Fruit fly (Drosophila melanogaster) whole organism, embryonic: ENCODE measurements around the gene CG3339.

Experiments
- CG10321 ChIP-seq: fragments of 200-800 bp; sonication (Bioruptor generic); IDR thresholded peaks from 2 replicates; pipeline ENCODE4 v1.3.6; 2022; ENCODE audit warnings: missing biosample characterization, missing genetic modification characterization
- CG12155 ChIP-seq: fragments of 200-800 bp; sonication (Bioruptor generic); optimal IDR thresholded peaks from 3 replicates; lab custom pipeline; 2016; ENCODE audit warnings: missing biosample characterization, missing genetic modification characterization
- CG13287 ChIP-seq: fragments of 200-800 bp; sonication (Bioruptor generic); IDR thresholded peaks from 2 replicates; pipeline ENCODE4 v1.3.6; 2022; ENCODE audit warnings: missing biosample characterization, missing genetic modification characterization; ENCODE audit not compliant: partially characterized antibody
- CG14965 ChIP-seq: fragments of 200-800 bp; sonication (Bioruptor generic); optimal IDR thresholded peaks from 2 replicates; lab custom pipeline; 2016; ENCODE audit warnings: missing biosample characterization, missing genetic modification characterization, borderline replicate concordance
- CG15269 ChIP-seq: fragments of 200-800 bp; sonication (Bioruptor generic); optimal IDR thresholded peaks from 2 replicates; lab custom pipeline; 2018; ENCODE audit warnings: missing biosample characterization, mild to moderate bottlenecking, missing genetic modification characterization, moderate library complexity
- CG1529 ChIP-seq: fragments of 200-800 bp; sonication (Bioruptor generic); optimal IDR thresholded peaks from 3 replicates; lab custom pipeline; 2018; ENCODE audit warnings: missing biosample characterization, missing genetic modification characterization
- CG34422 ChIP-seq: fragments of 200-800 bp; sonication (Bioruptor generic); IDR thresholded peaks from 3 replicates; pipeline ENCODE4 v1.3.6; 2022; ENCODE audit warnings: missing biosample characterization, missing genetic modification characterization
- CG3847 ChIP-seq: fragments of 200-800 bp; sonication (Bioruptor generic); IDR thresholded peaks from 2 replicates; pipeline ENCODE4 v1.3.6; 2022; ENCODE audit warnings: missing biosample characterization, missing genetic modification characterization
- CG42726 ChIP-seq: fragments of 200-800 bp; sonication (Bioruptor generic); IDR thresholded peaks from 2 replicates; pipeline ENCODE4 v1.3.6; 2022; ENCODE audit warnings: missing biosample characterization, missing genetic modification characterization; ENCODE audit not compliant: partially characterized antibody
- CG4360 ChIP-seq: fragments of 200-800 bp; sonication (Bioruptor generic); IDR thresholded peaks from 2 replicates; pipeline ENCODE4 v1.3.6; 2022; ENCODE audit warnings: missing biosample characterization, missing genetic modification characterization
- CG43689 ChIP-seq: fragments of 200-800 bp; sonication (Bioruptor generic); IDR thresholded peaks from 2 replicates; pipeline ENCODE4 v1.3.6; 2022; ENCODE audit warnings: missing biosample characterization, missing genetic modification characterization
- CG4820 ChIP-seq: fragments of 200-800 bp; sonication (Bioruptor generic); optimal IDR thresholded peaks from 3 replicates; lab custom pipeline; 2016; ENCODE audit warnings: missing biosample characterization, missing genetic modification characterization
- CG7357 ChIP-seq: fragments of 200-800 bp; sonication (Bioruptor generic); IDR thresholded peaks from 3 replicates; pipeline ENCODE4 v1.3.6; 2022; ENCODE audit warnings: missing biosample characterization, missing genetic modification characterization
- CG7839 ChIP-seq: fragments of 200-800 bp; sonication (Bioruptor generic); optimal IDR thresholded peaks from 3 replicates; lab custom pipeline; 2018; ENCODE audit warnings: missing biosample characterization, mild to moderate bottlenecking, missing genetic modification characterization, moderate library complexity
- CG8944 ChIP-seq: fragments of 200-800 bp; sonication (Bioruptor generic); optimal IDR thresholded peaks from 3 replicates; lab custom pipeline; 2016; ENCODE audit warnings: missing biosample characterization, missing genetic modification characterization
- CG9437 ChIP-seq: fragments of 200-800 bp; sonication (Bioruptor generic); optimal IDR thresholded peaks from 2 replicates; lab custom pipeline; 2018; ENCODE audit warnings: missing biosample characterization, mild to moderate bottlenecking, missing genetic modification characterization
- Doc2 ChIP-seq: fragments of 200-800 bp; sonication (Bioruptor generic); IDR thresholded peaks from 2 replicates; pipeline ENCODE4 v1.3.6; 2022; ENCODE audit warnings: missing biosample characterization, missing genetic modification characterization
- Drgx ChIP-seq: fragments of 200-800 bp; sonication (Bioruptor generic); IDR thresholded peaks from 2 replicates; pipeline ENCODE4 v1.3.6; 2022; ENCODE audit warnings: missing biosample characterization, missing genetic modification characterization
- Elba2 ChIP-seq: fragments of 200-800 bp; sonication (Bioruptor generic); optimal IDR thresholded peaks from 3 replicates; lab custom pipeline; 2016; ENCODE audit warnings: missing biosample characterization, missing genetic modification characterization
- Gsc ChIP-seq: fragments of 200-800 bp; sonication (Bioruptor generic); IDR thresholded peaks from 2 replicates; pipeline ENCODE4 v1.3.6; 2022; ENCODE audit warnings: missing biosample characterization, missing genetic modification characterization
- HLH3B ChIP-seq: fragments of 200-800 bp; sonication (Bioruptor generic); IDR thresholded peaks from 2 replicates; pipeline ENCODE4 v1.3.6; 2022; ENCODE audit warnings: missing biosample characterization, missing genetic modification characterization
- HmgZ ChIP-seq: fragments of 200-800 bp; sonication (Bioruptor generic); optimal IDR thresholded peaks from 2 replicates; lab custom pipeline; 2018; ENCODE audit warnings: missing biosample characterization, mild to moderate bottlenecking, missing genetic modification characterization
- Lpt ChIP-seq: fragments of >200 bp; optimal IDR thresholded peaks from 2 replicates; lab custom pipeline; 2018; ENCODE audit warnings: missing biosample characterization, missing genetic modification characterization
- MESR4 ChIP-seq: fragments of 200-800 bp; sonication (Bioruptor generic); optimal IDR thresholded peaks from 2 replicates; lab custom pipeline; 2018; ENCODE audit warnings: missing biosample characterization, mild to moderate bottlenecking, missing genetic modification characterization, moderate library complexity
- Max ChIP-seq: fragments of 200-800 bp; sonication (Bioruptor generic); optimal IDR thresholded peaks from 2 replicates; lab custom pipeline; 2016; ENCODE audit warnings: missing biosample characterization, mild to moderate bottlenecking, missing genetic modification characterization
- Neu2 ChIP-seq: fragments of 200-800 bp; sonication (Bioruptor generic); optimal IDR thresholded peaks from 3 replicates; lab custom pipeline; 2016; ENCODE audit warnings: missing biosample characterization, missing genetic modification characterization, borderline replicate concordance
- Spps ChIP-seq: fragments of 200-800 bp; sonication (Bioruptor generic); optimal IDR thresholded peaks from 2 replicates; lab custom pipeline; 2018; ENCODE audit warnings: missing biosample characterization, mild to moderate bottlenecking, missing genetic modification characterization
- Sry-δ ChIP-seq: fragments of 200-800 bp; sonication (Bioruptor generic); optimal IDR thresholded peaks from 2 replicates; lab custom pipeline; 2016; ENCODE audit warnings: missing biosample characterization, missing genetic modification characterization
- Stat92E ChIP-seq, 3 experiments: fragments of >200 bp in 2 of 3; fragments of 200-800 bp in 1 of 3; sonication (Bioruptor generic) in 1 of 3; optimal IDR thresholded peaks; 2 replicates each; lab custom pipeline; 2017 to 2019; ENCODE audit warnings: missing biosample characterization in 3 of 3, missing genetic modification characterization in 3 of 3, mild to moderate bottlenecking in 1 of 3, moderate library complexity in 1 of 3
- Xbp1 ChIP-seq: fragments of 200-800 bp; sonication (Bioruptor generic); optimal IDR thresholded peaks from 3 replicates; lab custom pipeline; 2016; ENCODE audit warnings: missing biosample characterization, mild to moderate bottlenecking, missing genetic modification characterization
- cas ChIP-seq: fragments of 200-800 bp; sonication (Bioruptor generic); IDR thresholded peaks from 2 replicates; pipeline ENCODE4 v1.3.6; 2022; ENCODE audit warnings: missing biosample characterization, missing genetic modification characterization
- chinmo ChIP-seq: fragments of 200-800 bp; sonication (Bioruptor generic); IDR thresholded peaks from 4 replicates; pipeline ENCODE4 v1.3.6; 2022; ENCODE audit warnings: missing biosample characterization, missing genetic modification characterization; ENCODE audit not compliant: partially characterized antibody
- dm ChIP-seq: fragments of 200-800 bp; sonication (Bioruptor generic); optimal IDR thresholded peaks from 3 replicates; lab custom pipeline; 2016; ENCODE audit warnings: missing biosample characterization, missing genetic modification characterization
- esg ChIP-seq: fragments of 200-800 bp; sonication (Bioruptor generic); conservative IDR thresholded peaks from 2 replicates; pipeline ENCODE4 v1.3.6; 2022; ENCODE audit warnings: missing biosample characterization, missing genetic modification characterization
- exex ChIP-seq: fragments of 200-800 bp; sonication (Bioruptor generic); optimal IDR thresholded peaks from 4 replicates; lab custom pipeline; 2018; ENCODE audit warnings: missing biosample characterization, mild to moderate bottlenecking, missing genetic modification characterization, moderate library complexity
- fu2 ChIP-seq: fragments of 200-800 bp; sonication (Bioruptor generic); optimal IDR thresholded peaks from 2 replicates; lab custom pipeline; 2016; ENCODE audit warnings: missing biosample characterization, missing genetic modification characterization
- ind ChIP-seq: fragments of 200-800 bp; sonication (Bioruptor generic); optimal IDR thresholded peaks from 3 replicates; lab custom pipeline; 2016; ENCODE audit warnings: missing biosample characterization, missing genetic modification characterization
- ken ChIP-seq: fragments of 200-800 bp; sonication (Bioruptor generic); IDR thresholded peaks from 3 replicates; pipeline ENCODE4 v1.3.6; 2022; ENCODE audit warnings: missing biosample characterization, missing genetic modification characterization
- lola ChIP-seq, 3 experiments: fragments of >200 bp in 2 of 3; fragments of 200-800 bp in 1 of 3; sonication (Bioruptor generic) in 1 of 3; optimal IDR thresholded peaks; 2 replicates each; lab custom pipeline; 2017 to 2019; ENCODE audit warnings: missing biosample characterization in 3 of 3, missing genetic modification characterization in 3 of 3, mild to moderate bottlenecking in 1 of 3, moderate library complexity in 1 of 3
- nom ChIP-seq: fragments of 200-800 bp; sonication (Bioruptor generic); optimal IDR thresholded peaks from 2 replicates; lab custom pipeline; 2017; ENCODE audit warnings: missing biosample characterization, missing genetic modification characterization, mild to moderate bottlenecking, moderate library complexity, missing genetic modification reagents
- repo ChIP-seq: fragments of 200-800 bp; sonication (Bioruptor generic); optimal IDR thresholded peaks from 2 replicates; lab custom pipeline; 2016; ENCODE audit warnings: missing biosample characterization, missing genetic modification characterization
- row ChIP-seq: fragments of 200-800 bp; sonication (Bioruptor generic); IDR thresholded peaks from 3 replicates; pipeline ENCODE4 v1.3.6; 2022; ENCODE audit warnings: missing biosample characterization, missing genetic modification characterization
- stc ChIP-seq: fragments of 200-800 bp; sonication (Bioruptor generic); IDR thresholded peaks from 2 replicates; pipeline ENCODE4 v1.3.6; 2022; ENCODE audit warnings: missing biosample characterization, missing genetic modification characterization
- tap ChIP-seq: fragments of 200-800 bp; optimal IDR thresholded peaks from 3 replicates; lab custom pipeline; 2019; ENCODE audit warnings: missing biosample characterization, mild to moderate bottlenecking, missing genetic modification characterization, moderate library complexity
- tna ChIP-seq: fragments of 200-800 bp; sonication (Bioruptor generic); IDR thresholded peaks from 2 replicates; pipeline ENCODE4 v1.3.6; 2022; ENCODE audit warnings: missing biosample characterization, missing genetic modification characterization; ENCODE audit not compliant: partially characterized antibody
- trem ChIP-seq: fragments of 200-800 bp; optimal IDR thresholded peaks from 3 replicates; lab custom pipeline; 2019; ENCODE audit warnings: missing biosample characterization, mild to moderate bottlenecking, missing genetic modification characterization, moderate library complexity
- twi ChIP-seq: fragments of 200-800 bp; optimal IDR thresholded peaks from 2 replicates; lab custom pipeline; 2019; ENCODE audit warnings: missing biosample characterization, mild to moderate bottlenecking, missing genetic modification characterization, moderate library complexity
- unpg ChIP-seq: fragments of 200-800 bp; sonication (Bioruptor generic); optimal IDR thresholded peaks from 3 replicates; lab custom pipeline; 2018; ENCODE audit warnings: missing biosample characterization, mild to moderate bottlenecking, missing genetic modification characterization, moderate library complexity
- zen2 ChIP-seq: fragments of 200-800 bp; sonication (Bioruptor generic); IDR thresholded peaks from 3 replicates; pipeline ENCODE4 v1.3.6; 2022; ENCODE audit warnings: missing biosample characterization, missing genetic modification characterization; ENCODE audit not compliant: partially characterized antibody

CG3339 gene

DNA sequence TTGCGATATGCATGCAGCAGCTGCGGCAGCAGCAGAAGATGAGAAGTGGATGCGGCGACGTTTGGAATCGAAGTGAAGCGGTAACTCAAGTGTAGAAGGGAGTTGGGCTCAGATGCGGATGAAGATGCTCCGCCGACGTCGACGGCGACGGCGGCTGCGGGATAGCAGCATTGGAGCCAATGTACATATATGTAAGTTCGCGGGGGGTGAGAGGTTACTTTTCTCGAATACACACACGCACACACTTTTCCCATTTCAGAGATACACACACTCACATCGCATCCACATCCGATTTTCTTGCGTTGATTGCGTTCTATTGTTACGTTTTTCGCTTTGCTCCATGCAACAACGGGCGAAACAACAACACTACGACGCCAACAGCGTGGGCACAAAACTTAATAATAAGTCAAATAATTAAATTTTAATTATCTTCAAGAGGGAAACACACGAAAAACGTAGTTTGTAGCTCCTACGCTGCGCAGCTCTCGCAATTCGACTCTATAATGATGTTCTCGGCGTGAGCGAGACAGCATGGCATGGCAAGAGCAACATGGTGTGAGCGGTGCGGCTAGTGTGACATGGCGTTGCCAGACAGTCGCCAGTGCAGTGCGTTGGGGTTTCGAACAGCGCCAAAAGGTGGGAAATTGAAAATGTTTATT, 77.3 kb downstream of the CG3339 start, which contains the start of gene CG18766 (continued):
- no peak for TF ChIP-seq lola (GFP tag; optimal IDR thresholded peaks at IDR 0.05; lab: Kevin White, UChicago)
- TF ChIP-seq Neu2: peak; percentile 39
- peak; percentile 58; the same call in 1 of the 3 replicates for TF ChIP-seq CG34422 (GFP tag; lab: Robert Waterston, UW)
- TF ChIP-seq CG4820 (GFP tag; lab: Kevin White, UChicago): peak; percentile 4
- TF ChIP-seq CG1529 (GFP tag; lab: Kevin White, UChicago): no peak
- peak; percentile 55; the same call in 2 of the 3 replicates for TF ChIP-seq row (GFP tag; lab: Robert Waterston, UW)
- peak; percentile 47; the same call in 1 of the 2 replicates for TF ChIP-seq CG13287 (GFP tag; lab: Robert Waterston, UW)
- TF ChIP-seq unpg (GFP tag; lab: Kevin White, UChicago): peak; percentile 8
- TF ChIP-seq exex (tag; lab: Kevin White, UChicago): peak; percentile 30
- TF ChIP-seq CG12155 (GFP tag; lab: Kevin White, UChicago): no peak
- peak; percentile 14 for TF ChIP-seq twi
- TF ChIP-seq fu2 (GFP tag; lab: Kevin White, UChicago): peak; percentile 15
- TF ChIP-seq ind (GFP tag; lab: Kevin White, UChicago): peak; percentile 26
- peak; percentile 71; the same call in 1 of the 2 replicates for TF ChIP-seq CG42726 (GFP tag; lab: Robert Waterston, UW)
- peak; percentile 2 for TF ChIP-seq CG8944 (GFP tag; lab: Kevin White, UChicago)
- TF ChIP-seq zen2 (GFP tag; lab: Robert Waterston, UW): no peak
- TF ChIP-seq stc (GFP tag; lab: Robert Waterston, UW): no peak
- no peak for TF ChIP-seq CG7839 (tag; lab: Kevin White, UChicago)
- TF ChIP-seq CG9437 (GFP tag; lab: Kevin White, UChicago): peak; percentile 95
- peak; percentile 73 for TF ChIP-seq dm
- TF ChIP-seq CG10321 (GFP tag; lab: Robert Waterston, UW): peak; percentile 98
- TF ChIP-seq Doc2 (GFP tag; lab: Robert Waterston, UW): no peak
- TF ChIP-seq ken (GFP tag; lab: Robert Waterston, UW): 0 out of 3 replicates have a peak, but pooled peaks have one; percentile 19
- peak; percentile 56 for TF ChIP-seq Sry-δ (GFP tag; lab: Kevin White, UChicago)
- TF ChIP-seq Spps (tag; lab: Kevin White, UChicago): peak; percentile 3
- TF ChIP-seq tna (GFP tag; lab: Robert Waterston, UW): no peak
- peak; percentile 9 for TF ChIP-seq repo (GFP tag; lab: Kevin White, UChicago)
- TF ChIP-seq Lpt (GFP tag; lab: Kevin White, UChicago): no peak
- TF ChIP-seq HmgZ (tag; lab: Kevin White, UChicago): peak; percentile 88
- peak; percentile 10; the same call in 1 of the 2 replicates for TF ChIP-seq Drgx (GFP tag; lab: Robert Waterston, UW)
- TF ChIP-seq cas (GFP tag; lab: Robert Waterston, UW): 0 out of 2 replicates have a peak, but pooled peaks have one; percentile 22
- no peak for TF ChIP-seq CG14965 (GFP tag; lab: Kevin White, UChicago)
- peak; percentile 72 for TF ChIP-seq MESR4
- peak; percentile 69 for TF ChIP-seq CG3847
- peak in 1 of 3 experiments; percentile 32 for TF ChIP-seq Stat92E (GFP tag; optimal IDR thresholded peaks at IDR 0.05; lab: Kevin White, UChicago)
- TF ChIP-seq nom (GFP tag; lab: Kevin White, UChicago): peak; percentile 71
- no peak for TF ChIP-seq Gsc (GFP tag; lab: Robert Waterston, UW)
- no peak for TF ChIP-seq CG4360 (GFP tag; lab: Robert Waterston, UW)
- TF ChIP-seq CG7357 (GFP tag; lab: Robert Waterston, UW): no peak
- peak; percentile 60; the same call in 1 of the 4 replicates for TF ChIP-seq chinmo (GFP tag; lab: Robert Waterston, UW)
- TF ChIP-seq CG15269 (tag; lab: Kevin White, UChicago): peak; percentile 12
- TF ChIP-seq Max (GFP tag; lab: Kevin White, UChicago): peak; percentile 38
- peak; percentile 47 for TF ChIP-seq trem (tag; lab: Kevin White, UChicago)
- TF ChIP-seq tap (tag; lab: Kevin White, UChicago): no peak
- TF ChIP-seq HLH3B (GFP tag; lab: Robert Waterston, UW): no peak
- TF ChIP-seq Xbp1 (GFP tag; lab: Kevin White, UChicago): peak; percentile 25
- TF ChIP-seq CG43689 (GFP tag; lab: Robert Waterston, UW): no peak
- no peak for TF ChIP-seq esg (GFP tag; lab: Robert Waterston, UW)
- TF ChIP-seq Elba2 (GFP tag; lab: Kevin White, UChicago): no peak
